Worm (Caenorhabditis elegans): ENCODE results near the gene grsp-1.

The grsp-1 gene

DNA sequence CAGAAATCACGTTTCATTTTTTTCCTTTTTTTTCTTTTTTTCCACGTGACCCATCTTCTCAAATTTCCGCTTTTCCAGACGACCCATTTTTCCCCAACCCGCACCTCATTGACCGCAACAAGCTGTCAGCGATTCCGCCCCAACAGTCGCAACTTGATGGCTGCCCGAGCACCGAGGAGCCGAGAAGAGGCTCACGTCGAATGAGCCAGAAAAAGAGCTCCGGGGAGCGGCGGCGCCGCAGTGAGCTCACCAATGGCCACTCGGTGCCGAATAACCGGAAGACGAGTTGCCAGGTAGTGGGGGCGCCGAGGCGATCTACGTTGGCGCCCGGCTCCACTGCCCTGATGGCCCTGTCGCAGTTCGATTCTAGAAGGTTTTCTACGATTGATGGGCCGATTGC lies 18.5 kb upstream of the grsp-1 start:
- no peak for TF ChIP-seq snpc-4 (tag; optimal IDR thresholded peaks at IDR 0.05)
- TF ChIP-seq nhr-23 (tag; optimal IDR thresholded peaks at IDR 0.05), result no peak
- no peak for TF ChIP-seq fkh-2 (tag; optimal IDR thresholded peaks at IDR 0.05)
- TF ChIP-seq jun-1 (tag; optimal IDR thresholded peaks at IDR 0.05), result no peak
- no peak for TF ChIP-seq nhr-11 (tag; optimal IDR thresholded peaks at IDR 0.05)
- no peak for TF ChIP-seq daf-12 (tag; optimal IDR thresholded peaks at IDR 0.05)

DNA sequence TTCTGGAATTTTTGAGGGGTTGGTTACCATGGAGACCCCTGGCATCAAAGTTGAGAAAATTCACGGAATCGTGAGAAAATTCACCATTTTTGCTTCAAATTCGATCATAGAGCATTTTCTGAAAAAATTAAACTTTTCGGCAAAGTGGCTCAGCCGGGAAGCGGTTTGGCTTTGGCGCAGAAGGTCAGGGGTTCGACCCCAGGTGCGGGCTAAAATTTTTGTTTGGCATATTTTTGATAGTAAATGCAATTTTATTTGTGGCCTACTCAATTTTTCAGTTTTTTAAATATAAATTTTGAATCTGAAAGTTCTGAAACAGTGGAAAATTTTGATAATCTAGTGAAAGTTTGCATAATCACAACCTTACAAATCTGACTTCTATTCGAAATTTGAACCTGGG lies 10.2 kb upstream of the grsp-1 start:
- TF ChIP-seq jun-1 (tag; optimal IDR thresholded peaks at IDR 0.05) (no peak), fkh-10 (GFP tag; optimal IDR thresholded peaks at IDR 0.05) (no peak), nhr-43 (tag; optimal IDR thresholded peaks at IDR 0.05; ENCODE audit: poor library complexity, severe bottlenecking) (no peak), elt-3 (tag; optimal IDR thresholded peaks at IDR 0.05) (no peak), ZK546.5 (tag; optimal IDR thresholded peaks at IDR 0.05) (no peak), ceh-9 (tag; optimal IDR thresholded peaks at IDR 0.05) (no peak)

DNA sequence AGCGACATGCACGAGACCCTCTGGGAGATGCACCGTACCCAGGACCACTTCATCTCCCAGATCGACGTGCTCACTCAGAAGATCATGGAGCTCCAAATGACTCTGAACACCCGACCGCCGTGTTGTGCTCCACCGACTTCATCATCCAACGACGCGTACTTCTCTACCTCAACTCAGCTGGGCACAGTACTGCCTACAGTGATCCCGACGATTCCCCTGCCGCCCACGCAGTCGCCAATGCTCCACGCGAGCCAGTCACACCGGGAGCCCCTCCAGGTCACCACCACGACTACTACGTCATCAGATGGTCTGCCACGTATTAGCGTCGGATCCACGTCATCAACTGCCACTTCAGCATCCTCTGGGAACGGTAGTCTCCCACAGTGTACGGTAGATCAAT lies 3.9 kb upstream of the grsp-1 start:
- TF ChIP-seq elt-1 (tag; optimal IDR thresholded peaks at IDR 0.05) (no peak), elt-2 (tag; optimal IDR thresholded peaks at IDR 0.05) (no peak), elt-3 (tag; optimal IDR thresholded peaks at IDR 0.05) (no peak), tbx-2 (tag; optimal IDR thresholded peaks at IDR 0.05) (no peak), eor-1 (tag; optimal IDR thresholded peaks at IDR 0.05) (no peak), fkh-2 (tag; optimal IDR thresholded peaks at IDR 0.05) (no peak), skn-1 (tag; optimal IDR thresholded peaks at IDR 0.05) (no peak), nhr-76 (tag; optimal IDR thresholded peaks at IDR 0.05) (no peak), ceh-28 (tag; optimal IDR thresholded peaks at IDR 0.05) (no peak)

DNA sequence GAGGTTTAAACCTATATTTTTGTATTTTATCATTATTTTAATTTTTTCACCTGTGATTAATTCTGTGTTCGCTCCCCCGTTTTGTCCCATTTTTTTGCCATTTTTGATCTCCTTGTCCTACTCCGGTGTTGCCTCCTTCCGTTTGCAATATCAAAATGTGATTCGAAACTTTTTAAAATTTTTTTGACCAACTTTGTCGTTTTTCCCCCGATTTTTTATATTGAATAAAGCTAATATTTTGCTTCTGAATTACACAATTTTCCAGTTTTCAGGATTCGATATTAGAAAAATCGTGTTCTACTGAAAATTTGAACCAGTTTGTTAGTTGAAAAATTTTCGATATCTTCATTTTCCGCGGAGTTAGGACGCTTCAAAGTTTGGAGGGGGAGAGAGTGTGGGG lies 3.4 kb upstream of the grsp-1 start, which contains the start of gene nlp-25:
nlp-25 (plus strand) TSS at position 301 of the 400 bp plus-strand sequence.
- TF ChIP-seq pha-4 (tag; optimal IDR thresholded peaks at IDR 0.05) (no peak), hmg-11 (tag; optimal IDR thresholded peaks at IDR 0.05) (no peak), unc-62 (GFP tag; optimal IDR thresholded peaks at IDR 0.05) (no peak), ZK546.5 (tag; optimal IDR thresholded peaks at IDR 0.05) (no peak), elt-2 (tag; optimal IDR thresholded peaks at IDR 0.05) (no peak)

DNA sequence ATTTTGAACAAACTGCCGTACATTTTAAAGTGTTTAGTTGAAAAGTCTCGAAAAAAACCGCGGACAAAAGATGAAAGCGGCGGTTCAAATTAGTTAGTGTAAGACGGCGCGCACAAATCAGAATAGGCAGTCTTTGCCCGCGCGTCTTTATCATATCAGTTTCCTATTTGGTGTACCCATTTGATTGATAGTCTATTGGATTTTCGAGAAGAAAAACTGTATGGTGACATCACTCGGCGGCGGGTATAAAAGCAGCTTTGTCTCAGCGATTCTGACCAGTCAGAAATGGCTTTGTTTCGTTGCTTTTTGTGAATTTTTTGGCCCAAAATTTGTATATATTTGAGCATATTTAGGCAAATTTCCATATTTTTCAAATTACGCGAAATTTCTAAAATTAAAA lies 629 bp upstream of the grsp-1 start:
- TF ChIP-seq nhr-12 (tag; optimal IDR thresholded peaks at IDR 0.05), result no peak
- no peak for TF ChIP-seq unc-62 (GFP tag; optimal IDR thresholded peaks at IDR 0.05)
- no peak for TF ChIP-seq daf-12 (tag; optimal IDR thresholded peaks at IDR 0.05)
- no peak for TF ChIP-seq nhr-76 (tag; optimal IDR thresholded peaks at IDR 0.05)
- TF ChIP-seq nhr-23 (tag; optimal IDR thresholded peaks at IDR 0.05), result peak; percentile 46
- no peak for TF ChIP-seq mml-1 (tag; optimal IDR thresholded peaks at IDR 0.05)
- TF ChIP-seq nhr-43 (tag; optimal IDR thresholded peaks at IDR 0.05; ENCODE audit: poor library complexity, severe bottlenecking), result peak; percentile 1
- no peak for TF ChIP-seq zag-1 (tag; optimal IDR thresholded peaks at IDR 0.05)
- TF ChIP-seq elt-3 (tag; optimal IDR thresholded peaks at IDR 0.05), result peak in 1 of 3 experiments; percentile 66
- TF ChIP-seq hmg-11 (tag; optimal IDR thresholded peaks at IDR 0.05), result no peak
- TF ChIP-seq nhr-25 (tag; optimal IDR thresholded peaks at IDR 0.05), result peak; percentile 2
- TF ChIP-seq nhr-11 (tag; optimal IDR thresholded peaks at IDR 0.05), result no peak
- no peak for TF ChIP-seq unc-39 (tag; optimal IDR thresholded peaks at IDR 0.05)
- TF ChIP-seq nhr-77 (tag; optimal IDR thresholded peaks at IDR 0.05), result no peak
- TF ChIP-seq jun-1 (tag; optimal IDR thresholded peaks at IDR 0.05), result no peak

DNA sequence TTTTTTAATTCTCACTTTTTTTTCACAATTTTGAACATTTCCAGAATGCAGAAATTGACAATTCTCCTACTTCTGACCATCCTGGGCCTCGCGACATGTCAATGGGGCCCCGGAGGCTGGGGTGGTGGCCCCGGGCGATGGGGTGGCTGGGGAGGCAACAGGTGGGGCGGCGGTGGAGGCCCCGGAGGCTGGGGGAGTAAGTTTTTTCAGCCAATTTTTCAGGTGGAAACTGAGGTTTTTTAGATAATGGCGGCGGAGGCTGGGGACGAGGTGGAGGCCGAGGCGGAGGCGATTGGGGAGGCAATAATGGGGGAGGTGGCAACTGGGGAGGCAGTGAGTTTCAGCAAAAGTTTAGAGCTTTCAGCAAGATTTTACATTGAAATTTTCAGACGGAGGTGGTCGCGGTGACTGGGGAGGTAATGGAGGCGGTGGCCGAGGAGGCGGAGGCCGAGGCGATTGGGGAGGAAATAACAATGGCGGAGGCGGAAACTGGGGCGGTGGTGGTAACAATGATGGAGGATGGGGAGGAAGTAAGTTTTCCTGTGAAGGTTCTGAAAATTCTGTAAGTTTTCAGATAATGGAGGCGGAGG lies 919 bp downstream of the grsp-1 start:
- TF ChIP-seq ztf-4 (tag; optimal IDR thresholded peaks at IDR 0.05), result peak; percentile 23
- no peak for TF ChIP-seq ztf-11 (tag; optimal IDR thresholded peaks at IDR 0.05)

DNA sequence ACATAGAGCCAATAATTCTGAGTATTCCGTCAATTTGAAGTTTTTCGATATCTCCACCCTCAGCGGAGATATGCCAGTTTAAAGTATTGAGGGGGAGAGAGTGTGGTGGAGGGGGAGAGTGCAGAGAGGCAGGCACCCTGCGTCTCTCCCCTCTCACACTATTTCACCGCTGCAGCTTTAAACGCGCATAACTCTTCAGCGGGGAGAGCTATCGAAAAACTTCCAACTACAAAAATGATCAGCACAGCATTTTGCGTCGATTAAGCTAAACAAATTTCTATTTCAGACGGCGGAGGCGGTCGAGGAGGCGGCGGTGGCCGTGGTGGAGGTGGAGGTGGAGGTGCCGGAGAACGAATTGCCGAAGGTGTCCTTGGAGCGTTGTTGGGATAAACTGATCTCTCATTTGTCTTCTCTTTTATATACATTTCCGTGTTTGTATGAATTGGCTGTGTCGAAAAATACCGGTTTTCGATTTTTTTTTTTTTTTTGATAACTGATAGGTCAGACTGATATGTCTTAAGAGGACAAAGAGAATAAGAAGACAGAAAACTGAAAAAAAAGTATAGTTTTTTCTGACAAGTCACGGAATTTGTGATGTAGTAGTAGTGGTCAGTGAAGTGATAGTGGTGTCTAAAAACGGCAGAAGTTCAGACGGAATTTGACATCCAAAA lies 2.5 kb downstream of the grsp-1 start:
- no peak for TF ChIP-seq skn-1 (tag; optimal IDR thresholded peaks at IDR 0.05)
- TF ChIP-seq nhr-23 (tag; optimal IDR thresholded peaks at IDR 0.05), result peak; percentile 60
- no peak for TF ChIP-seq mdl-1 (tag; optimal IDR thresholded peaks at IDR 0.05)
- peak; percentile 25 for TF ChIP-seq nfya-1 (tag; optimal IDR thresholded peaks at IDR 0.05; ENCODE audit: insufficient read depth)
- no peak for TF ChIP-seq nhr-28 (tag; optimal IDR thresholded peaks at IDR 0.05)
- TF ChIP-seq ztf-4 (tag; optimal IDR thresholded peaks at IDR 0.05), result no peak
- no peak for TF ChIP-seq elt-1 (tag; optimal IDR thresholded peaks at IDR 0.05)
- TF ChIP-seq elt-2 (tag; optimal IDR thresholded peaks at IDR 0.05), result no peak
- TF ChIP-seq unc-39 (tag; optimal IDR thresholded peaks at IDR 0.05), result no peak
- TF ChIP-seq fos-1 (tag; optimal IDR thresholded peaks at IDR 0.05), result no peak
- TF ChIP-seq zag-1 (tag; optimal IDR thresholded peaks at IDR 0.05), result no peak
- no peak for TF ChIP-seq lin-39 (tag; optimal IDR thresholded peaks at IDR 0.05)
- TF ChIP-seq nhr-43 (tag; optimal IDR thresholded peaks at IDR 0.05; ENCODE audit: poor library complexity, severe bottlenecking), result peak; percentile 59
- TF ChIP-seq ama-1 (optimal IDR thresholded peaks at IDR 0.05), result peak; percentile 80
- no peak for TF ChIP-seq lin-15B (tag; optimal IDR thresholded peaks at IDR 0.05)
- no peak for TF ChIP-seq ceh-82 (tag; optimal IDR thresholded peaks at IDR 0.05)
- TF ChIP-seq aly-2 (tag; optimal IDR thresholded peaks at IDR 0.05), result no peak
- no peak for TF ChIP-seq pqm-1 (tag; optimal IDR thresholded peaks at IDR 0.05)
